Fruit fly (Drosophila melanogaster) whole organism, embryonic: ENCODE results near the gene mRpL15.

Experiments used
- Blimp-1 ChIP-seq: fragments of 200-800 bp; sonication (Bioruptor generic); optimal IDR thresholded peaks from 3 replicates; lab custom pipeline; 2018; ENCODE audit warnings: missing biosample characterization, missing genetic modification characterization, mild to moderate bottlenecking, moderate library complexity, missing genetic modification reagents
- CG10209 ChIP-seq: fragments of 200-800 bp; sonication (Bioruptor generic); optimal IDR thresholded peaks from 3 replicates; lab custom pipeline; 2017; ENCODE audit warnings: missing biosample characterization, mild to moderate bottlenecking, missing genetic modification characterization, missing genetic modification reagents
- CG10274 ChIP-seq: fragments of 200-800 bp; sonication (Bioruptor generic); optimal IDR thresholded peaks from 3 replicates; lab custom pipeline; 2017; ENCODE audit warnings: missing biosample characterization, mild to moderate bottlenecking, missing genetic modification characterization
- CG12155 ChIP-seq: fragments of 200-800 bp; sonication (Bioruptor generic); optimal IDR thresholded peaks from 3 replicates; lab custom pipeline; 2016; ENCODE audit warnings: missing biosample characterization, missing genetic modification characterization
- CG12659 ChIP-seq: fragments of 200-800 bp; sonication (Bioruptor generic); optimal IDR thresholded peaks from 3 replicates; lab custom pipeline; 2017; ENCODE audit warnings: mild to moderate bottlenecking, missing biosample characterization, missing genetic modification reagents, missing genetic modification characterization
- CG15479 ChIP-seq: fragments of 200-800 bp; sonication (Bioruptor generic); optimal IDR thresholded peaks from 3 replicates; lab custom pipeline; 2019; ENCODE audit warnings: missing biosample characterization, mild to moderate bottlenecking, missing genetic modification characterization, moderate library complexity
- CG1602 ChIP-seq: fragments of 200-800 bp; sonication (Bioruptor generic); optimal IDR thresholded peaks from 3 replicates; lab custom pipeline; 2016; ENCODE audit warnings: missing biosample characterization, missing genetic modification characterization
- CG1603 ChIP-seq: fragments of 200-800 bp; sonication (Bioruptor generic); optimal IDR thresholded peaks from 2 replicates; lab custom pipeline; 2019; ENCODE audit warnings: missing biosample characterization, mild to moderate bottlenecking, missing genetic modification characterization, moderate library complexity
- CG17359 ChIP-seq: fragments of 200-800 bp; sonication (Bioruptor generic); optimal IDR thresholded peaks from 3 replicates; lab custom pipeline; 2018; ENCODE audit warnings: missing biosample characterization, mild to moderate bottlenecking, missing genetic modification characterization, moderate library complexity
- CG1832 ChIP-seq: fragments of 200-800 bp; sonication (Bioruptor generic); optimal IDR thresholded peaks from 2 replicates; lab custom pipeline; 2017; ENCODE audit warnings: missing biosample characterization, mild to moderate bottlenecking, missing genetic modification characterization, inconsistent platforms
- CG18764 ChIP-seq: fragments of 200-800 bp; sonication (Bioruptor generic); optimal IDR thresholded peaks from 3 replicates; lab custom pipeline; 2016; ENCODE audit warnings: missing biosample characterization, missing genetic modification characterization
- CG2120 ChIP-seq: fragments of 200-800 bp; sonication (Bioruptor generic); optimal IDR thresholded peaks from 3 replicates; lab custom pipeline; 2016; ENCODE audit warnings: missing biosample characterization, missing genetic modification characterization
- CG2199 ChIP-seq: fragments of 200-800 bp; sonication (Bioruptor generic); IDR thresholded peaks from 3 replicates; pipeline ENCODE4 v1.3.6; 2022; ENCODE audit warnings: missing biosample characterization, missing genetic modification characterization
- CG2712 ChIP-seq: fragments of 200-800 bp; optimal IDR thresholded peaks from 3 replicates; lab custom pipeline; 2019; ENCODE audit warnings: missing biosample characterization, mild to moderate bottlenecking, missing genetic modification characterization, moderate library complexity
- CG34376 ChIP-seq: fragments of 200-800 bp; sonication (Bioruptor generic); optimal IDR thresholded peaks from 2 replicates; lab custom pipeline; 2018; ENCODE audit warnings: missing biosample characterization, mild to moderate bottlenecking, missing genetic modification characterization
- CG42726 ChIP-seq: fragments of 200-800 bp; sonication (Bioruptor generic); IDR thresholded peaks from 2 replicates; pipeline ENCODE4 v1.3.6; 2022; ENCODE audit warnings: missing biosample characterization, missing genetic modification characterization; ENCODE audit not compliant: partially characterized antibody
- CG6254 ChIP-seq: fragments of 200-800 bp; sonication (Bioruptor generic); optimal IDR thresholded peaks from 3 replicates; lab custom pipeline; 2017; ENCODE audit warnings: mild to moderate bottlenecking, missing biosample characterization, missing genetic modification reagents, missing genetic modification characterization
- CkIIα-i1 ChIP-seq: fragments of 200-800 bp; sonication (Bioruptor generic); IDR thresholded peaks from 2 replicates; pipeline ENCODE4 v1.3.6; 2022; ENCODE audit warnings: missing biosample characterization, missing genetic modification characterization
- Doc3 ChIP-seq: fragments of 200-800 bp; sonication (Bioruptor generic); IDR thresholded peaks from 3 replicates; pipeline ENCODE4 v1.3.6; 2022; ENCODE audit warnings: missing biosample characterization, missing genetic modification characterization; ENCODE audit not compliant: partially characterized antibody
- Drgx ChIP-seq: fragments of 200-800 bp; sonication (Bioruptor generic); IDR thresholded peaks from 2 replicates; pipeline ENCODE4 v1.3.6; 2022; ENCODE audit warnings: missing biosample characterization, missing genetic modification characterization
- E2f2 ChIP-seq: fragments of 200-800 bp; sonication (Bioruptor generic); IDR thresholded peaks from 2 replicates; pipeline ENCODE4 v1.3.6; 2022; ENCODE audit warnings: missing biosample characterization, missing genetic modification characterization
- Eip74EF ChIP-seq, 2 experiments: fragments of 200-800 bp in 1 of 2; fragments of >200 bp in 1 of 2; sonication (Bioruptor generic) in 1 of 2; optimal IDR thresholded peaks; 2 replicates each; lab custom pipeline; 2017 to 2019; ENCODE audit warnings: missing biosample characterization in 2 of 2, missing genetic modification characterization in 2 of 2, mild to moderate bottlenecking in 1 of 2, moderate library complexity in 1 of 2
- Fer1 ChIP-seq: fragments of 200-800 bp; sonication (Bioruptor generic); optimal IDR thresholded peaks from 2 replicates; lab custom pipeline; 2017; ENCODE audit warnings: missing biosample characterization, mild to moderate bottlenecking, missing genetic modification characterization
- H15 ChIP-seq: fragments of 200-800 bp; sonication (Bioruptor generic); IDR thresholded peaks from 3 replicates; pipeline ENCODE4 v1.3.6; 2022; ENCODE audit warnings: missing biosample characterization, missing genetic modification characterization
- H2.0 ChIP-seq: fragments of 200-800 bp; sonication (Bioruptor generic); IDR thresholded peaks from 2 replicates; pipeline ENCODE4 v1.3.6; 2022; ENCODE audit warnings: missing biosample characterization, missing genetic modification characterization
- HLHmδ ChIP-seq: fragments of 200-800 bp; sonication (Bioruptor generic); optimal IDR thresholded peaks from 2 replicates; lab custom pipeline; 2018; ENCODE audit warnings: missing biosample characterization, mild to moderate bottlenecking, missing genetic modification characterization, moderate library complexity
- Med ChIP-seq: fragments of 200-800 bp; sonication (Bioruptor generic); peaks from one replicate; lab custom pipeline; 2016; ENCODE audit warnings: missing biosample characterization, missing genetic modification characterization, mild to moderate bottlenecking, inconsistent platforms, moderate library complexity
- Poxn ChIP-seq: fragments of 200-800 bp; sonication (Bioruptor generic); IDR thresholded peaks from 2 replicates; pipeline ENCODE4 v1.3.6; 2022; ENCODE audit warnings: missing biosample characterization, missing genetic modification characterization
- Taf1 ChIP-seq: fragments of 200-800 bp; sonication (Bioruptor generic); IDR thresholded peaks from 2 replicates; pipeline ENCODE4 v1.3.6; 2022; ENCODE audit warnings: missing biosample characterization, missing genetic modification characterization
- Tbp ChIP-seq: fragments of >200 bp; optimal IDR thresholded peaks from 2 replicates; lab custom pipeline; 2018; ENCODE audit warnings: missing biosample characterization, missing genetic modification characterization
- ato ChIP-seq: fragments of 200-800 bp; sonication (Bioruptor generic); IDR thresholded peaks from 2 replicates; pipeline ENCODE4 v1.3.6; 2022; ENCODE audit warnings: missing biosample characterization, missing genetic modification characterization; ENCODE audit not compliant: partially characterized antibody
- bab2 ChIP-seq: fragments of 200-800 bp; sonication (Bioruptor generic); optimal IDR thresholded peaks from 2 replicates; lab custom pipeline; 2016; ENCODE audit warnings: missing biosample characterization, missing genetic modification characterization
- ci ChIP-seq: fragments of 200-800 bp; sonication (Bioruptor generic); IDR thresholded peaks from 3 replicates; pipeline ENCODE4 v1.3.6; 2022; ENCODE audit warnings: missing biosample characterization, missing genetic modification characterization
- crp ChIP-seq, 2 experiments: fragments of 200-800 bp; sonication (Bioruptor generic); optimal IDR thresholded peaks; 2 replicates in 1 of 2; 3 replicates in 1 of 2; lab custom pipeline; 2017; ENCODE audit warnings: missing biosample characterization in 2 of 2, missing genetic modification characterization in 2 of 2, mild to moderate bottlenecking in 1 of 2, moderate library complexity in 1 of 2
- gsb-n ChIP-seq: fragments of 200-800 bp; sonication (Bioruptor generic); optimal IDR thresholded peaks from 3 replicates; lab custom pipeline; 2018; ENCODE audit warnings: missing biosample characterization, mild to moderate bottlenecking, missing genetic modification characterization
- inv ChIP-seq: fragments of 200-800 bp; sonication (Bioruptor generic); IDR thresholded peaks from 2 replicates; pipeline ENCODE4 v1.3.6; 2022; ENCODE audit warnings: missing biosample characterization, missing genetic modification characterization; ENCODE audit not compliant: partially characterized antibody
- ken ChIP-seq: fragments of 200-800 bp; sonication (Bioruptor generic); IDR thresholded peaks from 3 replicates; pipeline ENCODE4 v1.3.6; 2022; ENCODE audit warnings: missing biosample characterization, missing genetic modification characterization
- nom ChIP-seq: fragments of 200-800 bp; sonication (Bioruptor generic); optimal IDR thresholded peaks from 2 replicates; lab custom pipeline; 2017; ENCODE audit warnings: missing biosample characterization, missing genetic modification characterization, mild to moderate bottlenecking, moderate library complexity, missing genetic modification reagents
- salm ChIP-seq: fragments of 200-800 bp; sonication (Bioruptor generic); optimal IDR thresholded peaks from 2 replicates; lab custom pipeline; 2018; ENCODE audit warnings: missing biosample characterization, mild to moderate bottlenecking, missing genetic modification characterization
- seq ChIP-seq: fragments of 200-800 bp; sonication (Bioruptor generic); IDR thresholded peaks from 2 replicates; pipeline ENCODE4 v1.3.6; 2022; ENCODE audit warnings: missing biosample characterization, missing genetic modification characterization
- sima ChIP-seq: fragments of 200-800 bp; sonication (Bioruptor generic); optimal IDR thresholded peaks from 2 replicates; lab custom pipeline; 2016; ENCODE audit warnings: missing biosample characterization, missing genetic modification characterization
- sob ChIP-seq: fragments of 200-800 bp; sonication (Bioruptor generic); IDR thresholded peaks from 2 replicates; pipeline ENCODE4 v1.3.6; 2022; ENCODE audit warnings: missing biosample characterization, missing genetic modification characterization
- ssp ChIP-seq: fragments of 200-800 bp; sonication (Bioruptor generic); IDR thresholded peaks from 2 replicates; pipeline ENCODE4 v1.3.6; 2022; ENCODE audit warnings: missing biosample characterization, missing genetic modification characterization
- stc ChIP-seq: fragments of 200-800 bp; sonication (Bioruptor generic); IDR thresholded peaks from 2 replicates; pipeline ENCODE4 v1.3.6; 2022; ENCODE audit warnings: missing biosample characterization, missing genetic modification characterization
- tgo ChIP-seq: fragments of 200-800 bp; sonication (Bioruptor generic); IDR thresholded peaks from 3 replicates; pipeline ENCODE4 v1.3.6; 2022; ENCODE audit warnings: missing biosample characterization, missing genetic modification characterization
- tio ChIP-seq: fragments of 200-800 bp; sonication (Bioruptor generic); optimal IDR thresholded peaks from 2 replicates; lab custom pipeline; 2017; ENCODE audit warnings: missing biosample characterization, missing genetic modification characterization, inconsistent platforms
- tna ChIP-seq: fragments of 200-800 bp; sonication (Bioruptor generic); IDR thresholded peaks from 2 replicates; pipeline ENCODE4 v1.3.6; 2022; ENCODE audit warnings: missing biosample characterization, missing genetic modification characterization; ENCODE audit not compliant: partially characterized antibody
- tup ChIP-seq: fragments of 200-800 bp; sonication (Bioruptor generic); optimal IDR thresholded peaks from 2 replicates; lab custom pipeline; 2016; ENCODE audit warnings: missing biosample characterization, mild to moderate bottlenecking, missing genetic modification characterization, moderate library complexity
- twi ChIP-seq: fragments of 200-800 bp; optimal IDR thresholded peaks from 2 replicates; lab custom pipeline; 2019; ENCODE audit warnings: missing biosample characterization, mild to moderate bottlenecking, missing genetic modification characterization, moderate library complexity

The mRpL15 gene

DNA sequence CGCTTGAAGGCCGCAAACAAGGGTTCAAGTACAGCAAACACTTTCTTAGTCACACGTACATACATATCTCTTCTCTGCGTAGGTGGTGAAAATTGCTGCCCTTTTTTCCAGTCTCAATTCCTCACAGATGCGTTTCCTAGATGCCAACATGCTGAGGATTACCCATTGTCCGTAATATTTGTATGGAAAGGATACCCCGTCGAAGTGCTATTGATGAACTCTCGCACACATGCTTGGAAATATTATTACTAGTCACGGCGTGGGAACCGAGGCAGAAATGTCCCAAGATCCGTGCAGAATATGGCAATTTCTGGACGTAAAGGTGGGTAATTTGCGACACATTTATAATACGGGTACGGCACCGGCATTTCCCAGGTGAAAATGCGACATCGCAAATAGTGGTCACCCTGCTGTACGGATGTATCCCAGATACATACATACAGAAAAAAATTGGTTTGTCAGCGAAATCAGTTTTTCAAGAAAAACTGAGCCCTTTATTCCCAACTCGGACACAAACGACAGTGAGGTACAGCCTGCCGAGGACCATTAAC, 30.6 kb downstream of the mRpL15 start (continued):
- TF ChIP-seq CG12155 (GFP tag; lab: Kevin White, UChicago) (no peak), Drgx (GFP tag; lab: Robert Waterston, UW) (no peak), Taf1 (GFP tag; lab: Robert Waterston, UW) (no peak), CkIIα-i1 (GFP tag; lab: Robert Waterston, UW) (no peak), CG18764 (GFP tag; lab: Kevin White, UChicago) (no peak), CG10274 (no peak), ato (no peak), Doc3 (GFP tag; lab: Robert Waterston, UW) (no peak), CG2120 (GFP tag; lab: Kevin White, UChicago) (no peak), tup (GFP tag; lab: Kevin White, UChicago) (no peak), CG17359 (tag; lab: Kevin White, UChicago) (no peak), CG34376 (GFP tag; lab: Kevin White, UChicago) (no peak), ssp (GFP tag; lab: Robert Waterston, UW) (no peak), tgo (GFP tag; lab: Robert Waterston, UW) (no peak), seq (0 out of 2 replicates have a peak, but pooled peaks have one; percentile 6), Fer1 (no peak), crp (GFP tag; optimal IDR thresholded peaks at IDR 0.05; lab: Kevin White, UChicago) (no peak), CG1602 (no peak), CG6254 (GFP tag; lab: Kevin White, UChicago) (no peak), H2.0 (GFP tag; lab: Robert Waterston, UW) (no peak), CG12659 (GFP tag; lab: Kevin White, UChicago) (no peak), tna (no peak), Eip74EF (GFP tag; optimal IDR thresholded peaks at IDR 0.05; lab: Kevin White, UChicago) (no peak), twi (tag; lab: Kevin White, UChicago) (peak; percentile 92), CG42726 (GFP tag; lab: Robert Waterston, UW) (peak; percentile 22; the same call in 1 of the 2 replicates)

DNA sequence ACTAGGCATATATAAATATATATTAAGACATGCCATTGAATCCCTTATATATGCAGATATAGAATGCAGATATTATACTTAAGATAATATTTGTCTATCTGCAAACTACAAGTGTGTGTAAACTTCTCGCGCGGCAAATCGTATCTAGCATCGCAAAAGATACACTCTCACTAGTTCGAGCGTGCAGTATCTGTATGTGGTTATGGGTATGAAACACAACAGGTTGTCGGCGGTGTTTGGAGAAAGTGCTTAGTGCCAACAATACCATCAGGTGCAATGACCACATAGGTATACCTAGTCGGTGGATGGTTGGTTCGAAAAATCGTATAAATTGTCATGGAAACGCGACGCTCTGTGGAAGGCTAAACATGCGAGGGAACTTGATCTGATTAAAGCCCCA, 31.5 kb downstream of the mRpL15 start:
- TF ChIP-seq inv (GFP tag; lab: Robert Waterston, UW), result no peak
- no peak for TF ChIP-seq CG17359 (tag; lab: Kevin White, UChicago)
- peak; percentile 20 for TF ChIP-seq Med (GFP tag; lab: Kevin White, UChicago)
- no peak for TF ChIP-seq sob (GFP tag; lab: Robert Waterston, UW)
- TF ChIP-seq Drgx (GFP tag; lab: Robert Waterston, UW), result no peak
- peak; percentile 5 for TF ChIP-seq HLHmδ (GFP tag; lab: Kevin White, UChicago)
- TF ChIP-seq ken (GFP tag; lab: Robert Waterston, UW), result 0 out of 3 replicates have a peak, but pooled peaks have one; percentile 22
- no peak for TF ChIP-seq CG1603 (tag; lab: Kevin White, UChicago)
- no peak for TF ChIP-seq E2f2 (GFP tag; lab: Robert Waterston, UW)
- peak; percentile 93 for TF ChIP-seq Blimp-1 (GFP tag; lab: Kevin White, UChicago)
- no peak for TF ChIP-seq tio (GFP tag; lab: Kevin White, UChicago)
- no peak for TF ChIP-seq Poxn (GFP tag; lab: Robert Waterston, UW)
- TF ChIP-seq salm (tag; lab: Kevin White, UChicago), result no peak
- no peak for TF ChIP-seq gsb-n (tag; lab: Kevin White, UChicago)
- no peak for TF ChIP-seq H15 (GFP tag; lab: Robert Waterston, UW)
- TF ChIP-seq stc, result no peak
- no peak for TF ChIP-seq Tbp
- TF ChIP-seq ato, result no peak
- no peak for TF ChIP-seq nom
- no peak for TF ChIP-seq CG1832 (GFP tag; lab: Kevin White, UChicago)
- TF ChIP-seq CG10209 (GFP tag; lab: Kevin White, UChicago), result no peak
- peak; percentile 9; the same call in 1 of the 3 replicates for TF ChIP-seq ci (GFP tag; lab: Robert Waterston, UW)
- no peak for TF ChIP-seq tna
- TF ChIP-seq CG15479, result peak; percentile 21
- TF ChIP-seq sima (GFP tag; lab: Kevin White, UChicago), result no peak
- TF ChIP-seq CG2199 (GFP tag; lab: Robert Waterston, UW), result peak; percentile 69; the same call in 1 of the 3 replicates
- TF ChIP-seq CG2712 (tag; lab: Kevin White, UChicago), result no peak
- TF ChIP-seq bab2, result no peak
